Worm (Caenorhabditis elegans) whole organism, L2 larva: ENCODE measurements around the gene nlp-82.

Experiments
- C34F6.9 ChIP-seq: fragments of 150-350 bp; optimal IDR thresholded peaks from 2 replicates; lab custom pipeline; 2014; ENCODE audit warnings: missing biosample characterization, missing genetic modification characterization
- F13H6.1 ChIP-seq: sonication (generic microtip); optimal IDR thresholded peaks from 2 replicates; lab custom pipeline; 2016; ENCODE audit warnings: missing genetic modification characterization, missing compliant biosample characterization
- R02D3.7 ChIP-seq: fragments of 150-350 bp; optimal IDR thresholded peaks from 2 replicates; lab custom pipeline; 2014; ENCODE audit warnings: missing biosample characterization, missing genetic modification characterization
- Y55F3AM.14 ChIP-seq: fragments of 200-800 bp; sonication (Bioruptor generic); optimal IDR thresholded peaks from 2 replicates; lab custom pipeline; 2018; ENCODE audit warnings: mild to moderate bottlenecking, missing genetic modification characterization, missing compliant biosample characterization
- ZK546.5 ChIP-seq: sonication (generic microtip); optimal IDR thresholded peaks from 2 replicates; lab custom pipeline; 2017; ENCODE audit warnings: missing biosample characterization, missing genetic modification characterization
- alr-1 ChIP-seq: fragments of 150-350 bp; optimal IDR thresholded peaks from 2 replicates; lab custom pipeline; 2014; ENCODE audit warnings: missing biosample characterization, missing genetic modification characterization
- aly-2 ChIP-seq: fragments of 150-350 bp; optimal IDR thresholded peaks from 2 replicates; lab custom pipeline; 2014; ENCODE audit warnings: missing biosample characterization, missing genetic modification characterization
- ama-1 ChIP-seq: fragments of 150-350 bp; optimal IDR thresholded peaks from 2 replicates; lab custom pipeline; 2018; ENCODE audit warnings: inconsistent platforms
- blmp-1 ChIP-seq: sonication (generic microtip); optimal IDR thresholded peaks from 2 replicates; lab custom pipeline; 2017; ENCODE audit warnings: missing genetic modification characterization, mild to moderate bottlenecking, missing compliant biosample characterization, antibody characterized with exemption, moderate library complexity; ENCODE audit not compliant: insufficient read depth
- ceh-16 ChIP-seq: fragments of 150-350 bp; optimal IDR thresholded peaks from 2 replicates; lab custom pipeline; 2014; ENCODE audit warnings: missing biosample characterization, missing genetic modification characterization
- ceh-82 ChIP-seq: fragments of 150-350 bp; optimal IDR thresholded peaks from 2 replicates; lab custom pipeline; 2014; ENCODE audit warnings: missing biosample characterization, missing genetic modification characterization
- crh-2 ChIP-seq: sonication (generic microtip); optimal IDR thresholded peaks from 2 replicates; lab custom pipeline; 2017; ENCODE audit warnings: missing biosample characterization, missing genetic modification characterization
- dmd-4 ChIP-seq: sonication (generic microtip); optimal IDR thresholded peaks from 2 replicates; lab custom pipeline; 2017; ENCODE audit warnings: missing biosample characterization, missing genetic modification characterization
- egl-27 ChIP-seq: sonication (generic microtip); optimal IDR thresholded peaks from 3 replicates; lab custom pipeline; 2017; ENCODE audit warnings: missing biosample characterization, missing genetic modification reagents, missing genetic modification characterization
- elt-1 ChIP-seq: fragments of 150-350 bp; optimal IDR thresholded peaks from 2 replicates; lab custom pipeline; 2014; ENCODE audit warnings: missing biosample characterization, missing genetic modification characterization
- elt-3 ChIP-seq: sonication (generic microtip); optimal IDR thresholded peaks from 2 replicates; lab custom pipeline; 2017; ENCODE audit warnings: missing biosample characterization, missing genetic modification characterization
- fos-1 ChIP-seq: fragments of 150-350 bp; optimal IDR thresholded peaks from 2 replicates; lab custom pipeline; 2014; ENCODE audit warnings: missing biosample characterization, missing genetic modification characterization
- gmeb-1 ChIP-seq: fragments of 150-350 bp; optimal IDR thresholded peaks from 2 replicates; lab custom pipeline; 2014; ENCODE audit warnings: missing biosample characterization, missing genetic modification characterization
- lin-11 ChIP-seq: fragments of 150-350 bp; sonication (generic microtip); optimal IDR thresholded peaks from 2 replicates; lab custom pipeline; 2014; ENCODE audit warnings: missing biosample characterization, missing genetic modification characterization, inconsistent platforms, mixed read lengths
- lin-13 ChIP-seq: fragments of 150-350 bp; optimal IDR thresholded peaks from 2 replicates; lab custom pipeline; 2014; ENCODE audit warnings: missing biosample characterization, missing genetic modification reagents, missing genetic modification characterization
- lin-39 ChIP-seq: fragments of 150-350 bp; optimal IDR thresholded peaks from 2 replicates; lab custom pipeline; 2014; ENCODE audit warnings: missing biosample characterization, missing genetic modification reagents, missing genetic modification characterization
- lsy-2 ChIP-seq, 2 experiments: fragments of 150-350 bp in 1 of 2; sonication (generic microtip) in 1 of 2; optimal IDR thresholded peaks; 2 replicates each; lab custom pipeline; 2014 to 2017; ENCODE audit warnings: missing biosample characterization in 2 of 2, missing genetic modification characterization in 2 of 2
- mab-5 ChIP-seq: fragments of 150-350 bp; optimal IDR thresholded peaks from 2 replicates; lab custom pipeline; 2014; ENCODE audit warnings: missing biosample characterization, missing genetic modification characterization
- mbf-1 ChIP-seq: sonication (generic microtip); optimal IDR thresholded peaks from 2 replicates; lab custom pipeline; 2017; ENCODE audit warnings: missing biosample characterization, missing genetic modification characterization
- nhr-10 ChIP-seq: sonication (generic microtip); optimal IDR thresholded peaks from 2 replicates; lab custom pipeline; 2017; ENCODE audit warnings: missing biosample characterization, missing genetic modification characterization
- nhr-12 ChIP-seq: fragments of 150-350 bp; optimal IDR thresholded peaks from 2 replicates; lab custom pipeline; 2014; ENCODE audit warnings: missing biosample characterization, missing genetic modification characterization
- nhr-129 ChIP-seq: fragments of 150-350 bp; optimal IDR thresholded peaks from 2 replicates; lab custom pipeline; 2014; ENCODE audit warnings: missing biosample characterization, missing genetic modification characterization
- nhr-21 ChIP-seq: fragments of 150-350 bp; optimal IDR thresholded peaks from 2 replicates; lab custom pipeline; 2014; ENCODE audit warnings: missing biosample characterization, missing genetic modification characterization
- nhr-23 ChIP-seq: fragments of 150-350 bp; optimal IDR thresholded peaks from 2 replicates; lab custom pipeline; 2014; ENCODE audit warnings: missing biosample characterization, missing genetic modification reagents, missing genetic modification characterization
- nhr-237 ChIP-seq: fragments of 150-350 bp; optimal IDR thresholded peaks from 2 replicates; lab custom pipeline; 2014; ENCODE audit warnings: missing biosample characterization, missing genetic modification characterization
- nhr-25 ChIP-seq: fragments of 150-350 bp; sonication (generic microtip); optimal IDR thresholded peaks from 3 replicates; lab custom pipeline; 2014; ENCODE audit warnings: missing biosample characterization, missing genetic modification characterization
- nhr-6 ChIP-seq: fragments of 150-350 bp; optimal IDR thresholded peaks from 2 replicates; lab custom pipeline; 2014; ENCODE audit warnings: missing biosample characterization, missing genetic modification characterization
- nhr-77 ChIP-seq: fragments of 150-350 bp; optimal IDR thresholded peaks from 2 replicates; lab custom pipeline; 2014; ENCODE audit warnings: missing biosample characterization, missing genetic modification characterization
- peb-1 ChIP-seq: fragments of 150-350 bp; optimal IDR thresholded peaks from 2 replicates; lab custom pipeline; 2014; ENCODE audit warnings: missing biosample characterization, missing genetic modification characterization
- sem-4 ChIP-seq: fragments of 150-350 bp; optimal IDR thresholded peaks from 2 replicates; lab custom pipeline; 2014; ENCODE audit warnings: missing biosample characterization, missing genetic modification reagents, missing genetic modification characterization
- skn-1 ChIP-seq: sonication (generic microtip); optimal IDR thresholded peaks from 2 replicates; lab custom pipeline; 2017; ENCODE audit warnings: missing biosample characterization, missing genetic modification characterization
- sma-9 ChIP-seq, 2 experiments: fragments of 150-350 bp in 1 of 2; sonication (generic microtip) in 1 of 2; optimal IDR thresholded peaks; 2 replicates each; lab custom pipeline; 2014 to 2016; ENCODE audit warnings: missing genetic modification characterization in 2 of 2, mild to moderate bottlenecking in 1 of 2, missing biosample characterization in 1 of 2, missing compliant biosample characterization in 1 of 2, missing genetic modification reagents in 1 of 2, moderate library complexity in 1 of 2
- unc-39 ChIP-seq: fragments of 150-350 bp; optimal IDR thresholded peaks from 2 replicates; lab custom pipeline; 2014; ENCODE audit warnings: missing biosample characterization, missing genetic modification characterization
- unc-55 ChIP-seq: fragments of 150-350 bp; sonication (generic microtip); optimal IDR thresholded peaks from 3 replicates; lab custom pipeline; 2014; ENCODE audit warnings: missing biosample characterization, missing genetic modification reagents, missing genetic modification characterization
- unc-62 ChIP-seq: fragments of 150-350 bp; optimal IDR thresholded peaks from 2 replicates; lab custom pipeline; 2014; ENCODE audit warnings: missing biosample characterization, missing genetic modification reagents, missing genetic modification characterization
- zag-1 ChIP-seq: fragments of 150-350 bp; optimal IDR thresholded peaks from 2 replicates; lab custom pipeline; 2014; ENCODE audit warnings: missing biosample characterization, missing genetic modification characterization
- ztf-1 ChIP-seq: fragments of 200-800 bp; sonication (Bioruptor generic); conservative IDR thresholded peaks from 2 replicates; pipeline ENCODE4 v1.3.6; 2022; ENCODE audit warnings: missing genetic modification characterization, missing compliant biosample characterization
- ztf-4 ChIP-seq: fragments of 150-350 bp; optimal IDR thresholded peaks from 2 replicates; lab custom pipeline; 2014; ENCODE audit warnings: missing biosample characterization, missing genetic modification characterization

nlp-82 gene

DNA sequence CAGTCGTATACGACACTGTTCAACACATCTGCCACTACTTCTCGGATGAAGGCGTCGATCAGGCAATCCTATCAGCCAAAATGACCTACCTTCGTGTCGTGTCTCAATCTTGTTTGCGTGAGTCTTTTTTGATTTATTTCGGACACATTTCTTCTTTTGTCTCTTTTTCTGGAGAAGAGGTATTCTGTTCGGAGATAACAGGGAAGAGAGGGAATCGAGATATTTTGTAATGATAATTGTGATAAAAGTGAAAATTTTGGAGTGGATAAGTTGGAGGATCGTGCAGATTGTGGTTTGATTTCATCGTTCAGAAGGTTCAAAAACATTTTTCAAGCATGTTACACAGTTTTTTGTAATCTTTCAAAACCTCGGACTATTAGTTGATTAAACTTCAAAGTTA is 20.3 kb downstream of the nlp-82 start:
- TF ChIP-seq lsy-2 (tag; optimal IDR thresholded peaks at IDR 0.05; lab: Kevin White, UChicago) (no peak), aly-2 (tag; lab: Kevin White, UChicago) (no peak), ZK546.5 (no peak), fos-1 (tag; lab: Kevin White, UChicago) (no peak), ama-1 (lab: Kevin White, UChicago) (no peak), ztf-1 (GFP tag; lab: Robert Waterston, UW) (no peak), nhr-237 (tag; lab: Kevin White, UChicago) (no peak), lin-11 (tag; lab: Kevin White, UChicago) (no peak), skn-1 (tag; lab: Kevin White, UChicago) (no peak), peb-1 (tag; lab: Kevin White, UChicago) (no peak), nhr-129 (tag; lab: Kevin White, UChicago) (no peak)

DNA sequence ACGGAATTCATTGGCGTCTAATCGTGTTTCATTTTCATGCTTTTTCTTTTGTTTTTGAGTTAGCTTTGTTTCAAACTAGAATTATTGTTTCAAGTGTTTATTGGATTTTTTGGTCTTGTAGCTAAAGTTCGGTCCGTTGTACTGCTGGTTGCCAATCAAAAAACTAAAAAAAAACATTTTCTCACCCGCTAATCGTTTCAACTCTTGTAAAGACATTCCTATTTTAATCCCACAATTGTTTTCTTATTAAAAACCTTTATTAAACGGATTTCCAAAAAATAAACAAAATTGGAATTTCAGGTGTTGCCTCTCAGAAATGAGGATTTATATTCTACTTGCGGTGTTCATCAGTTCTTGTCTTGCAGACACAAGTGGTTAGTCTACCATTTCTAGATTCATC is 21.2 kb downstream of the nlp-82 start, which contains the start of gene T26C5.2:
Gene T26C5.2, plus strand, starts transcription at position 301 of the 400 bp plus-strand sequence.
- no peak for TF ChIP-seq lin-11 (tag; lab: Kevin White, UChicago)

DNA sequence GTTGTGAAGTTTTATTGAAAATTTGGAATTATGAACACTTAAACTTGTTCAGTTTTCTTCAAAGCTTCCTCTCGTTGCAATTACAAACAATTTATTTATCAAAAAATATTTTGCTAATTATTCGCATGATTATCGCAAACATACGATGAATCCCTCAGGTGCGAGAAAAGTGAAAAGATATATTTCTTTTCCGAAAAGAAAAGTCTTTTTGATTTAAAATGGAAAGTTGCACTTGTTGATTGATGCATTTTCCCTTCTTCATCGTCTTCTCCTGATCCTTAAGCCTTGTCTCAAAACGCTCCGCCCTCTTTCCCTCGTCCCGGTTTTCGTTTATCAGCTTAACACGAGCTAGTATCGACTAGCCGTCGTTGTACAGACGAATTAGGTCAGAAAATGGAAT is 21.6 kb downstream of the nlp-82 start:
- TF ChIP-seq nhr-21 (tag; lab: Kevin White, UChicago) (peak; percentile 7), crh-2 (no peak), alr-1 (no peak), blmp-1 (tag; lab: Kevin White, UChicago) (peak; percentile 93), nhr-10 (tag; lab: Kevin White, UChicago) (no peak), nhr-25 (tag; lab: Kevin White, UChicago) (no peak)

ce11 chrII:9231240-9231639 is 22.8 kb downstream of the nlp-82 start, which contains the start of gene gst-13:
gst-13 (plus strand) TSS chrII:9231457.
- TF ChIP-seq elt-1 (tag; lab: Kevin White, UChicago): no peak
- no peak for TF ChIP-seq mab-5 (tag; lab: Kevin White, UChicago)
- TF ChIP-seq C34F6.9: no peak
- TF ChIP-seq fos-1 (tag; lab: Kevin White, UChicago): peak; percentile 93
- no peak for TF ChIP-seq sem-4
- no peak for TF ChIP-seq unc-39 (tag; lab: Kevin White, UChicago)
- TF ChIP-seq crh-2: peak; percentile 46
- peak; percentile 71 for TF ChIP-seq sma-9 (GFP tag; optimal IDR thresholded peaks at IDR 0.05; lab: Kevin White, UChicago)
- TF ChIP-seq sma-9 (tag; optimal IDR thresholded peaks at IDR 0.05; lab: Kevin White, UChicago): no peak
- no peak for TF ChIP-seq F13H6.1
- TF ChIP-seq nhr-12 (tag; lab: Kevin White, UChicago): no peak
- no peak for TF ChIP-seq lin-13 (GFP tag; lab: Kevin White, UChicago)
- TF ChIP-seq nhr-10 (tag; lab: Kevin White, UChicago): no peak
- no peak for TF ChIP-seq nhr-129 (tag; lab: Kevin White, UChicago)
- TF ChIP-seq nhr-77: no peak
- no peak for TF ChIP-seq nhr-25 (tag; lab: Kevin White, UChicago)
- TF ChIP-seq ZK546.5: no peak
- no peak for TF ChIP-seq mbf-1 (tag; lab: Kevin White, UChicago)
- no peak for TF ChIP-seq lin-39 (tag; lab: Kevin White, UChicago)
- TF ChIP-seq ztf-4 (tag; lab: Kevin White, UChicago): no peak
- no peak for TF ChIP-seq elt-3 (tag; lab: Kevin White, UChicago)
- peak; percentile 97 for TF ChIP-seq skn-1 (tag; lab: Kevin White, UChicago)
- no peak for TF ChIP-seq dmd-4 (tag; lab: Kevin White, UChicago)
- TF ChIP-seq ceh-16 (tag; lab: Kevin White, UChicago): no peak
- no peak for TF ChIP-seq nhr-237 (tag; lab: Kevin White, UChicago)
- TF ChIP-seq alr-1: no peak
- TF ChIP-seq egl-27 (tag; lab: Kevin White, UChicago): peak; percentile 24
- no peak for TF ChIP-seq R02D3.7
- no peak for TF ChIP-seq unc-55 (GFP tag; lab: Kevin White, UChicago)
- TF ChIP-seq ceh-82 (tag; lab: Kevin White, UChicago): no peak
- no peak for TF ChIP-seq Y55F3AM.14 (GFP tag; lab: Kevin White, UChicago)
- no peak for TF ChIP-seq nhr-23
- no peak for TF ChIP-seq blmp-1 (tag; lab: Kevin White, UChicago)
- no peak for TF ChIP-seq aly-2 (tag; lab: Kevin White, UChicago)
- TF ChIP-seq unc-62 (GFP tag; lab: Kevin White, UChicago): no peak
- TF ChIP-seq zag-1: no peak
- TF ChIP-seq ztf-1 (GFP tag; lab: Robert Waterston, UW): no peak
- peak; percentile 45 for TF ChIP-seq gmeb-1 (tag; lab: Kevin White, UChicago)
- TF ChIP-seq peb-1 (tag; lab: Kevin White, UChicago): no peak
- no peak for TF ChIP-seq nhr-6
